Worm (Caenorhabditis elegans) whole organism, L4/young adult: ENCODE results near the gene srx-65.

Experiments
- W03F9.2 ChIP-seq: fragments of 150-350 bp; optimal IDR thresholded peaks from 2 replicates; lab custom pipeline; 2014; ENCODE audit warnings: missing biosample characterization, missing genetic modification characterization
- dao-5 ChIP-seq: sonication (generic microtip); optimal IDR thresholded peaks from 2 replicates; lab custom pipeline; 2016; ENCODE audit warnings: missing genotype, missing genetic modification characterization, moderate library complexity, missing compliant biosample characterization

- TF ChIP-seq W03F9.2 (tag; lab: Kevin White, UChicago) (no peak), dao-5 (tag; lab: Kevin White, UChicago) (no peak)
These were observed 28.0 kb downstream of the srx-65 start, which contains the start of gene dach-1 for ce11 chrV:3949723-3950122.
